Fruit fly (Drosophila melanogaster) whole organism, prepupa: ENCODE data around the gene CG15373.

Source experiments
- CG10631 ChIP-seq: fragments of 200-800 bp; sonication (Bioruptor generic); optimal IDR thresholded peaks from 2 replicates; lab custom pipeline; 2016; ENCODE audit warnings: missing biosample characterization, missing genetic modification characterization
- CG10669 ChIP-seq: fragments of 200-800 bp; sonication (Bioruptor generic); optimal IDR thresholded peaks from 3 replicates; lab custom pipeline; 2018; ENCODE audit warnings: missing biosample characterization, mild to moderate bottlenecking, missing genetic modification characterization, moderate library complexity
- CG11294 ChIP-seq: fragments of 200-800 bp; sonication (Bioruptor generic); IDR thresholded peaks from 2 replicates; pipeline ENCODE4 v1.3.6; 2022; ENCODE audit warnings: missing biosample characterization, missing genetic modification characterization
- CG15336 ChIP-seq: fragments of 200-800 bp; sonication (Bioruptor generic); IDR thresholded peaks from 2 replicates; pipeline ENCODE4 v1.3.6; 2022; ENCODE audit warnings: missing biosample characterization, missing genetic modification characterization
- CG1621 ChIP-seq: fragments of 200-800 bp; sonication (Bioruptor generic); optimal IDR thresholded peaks from 3 replicates; lab custom pipeline; 2018; ENCODE audit warnings: missing biosample characterization, mild to moderate bottlenecking, missing genetic modification characterization
- CG3032 ChIP-seq: fragments of 200-800 bp; optimal IDR thresholded peaks from 2 replicates; lab custom pipeline; 2019; ENCODE audit warnings: missing biosample characterization, mild to moderate bottlenecking, missing genetic modification characterization, moderate library complexity
- CG31627 ChIP-seq: fragments of 200-800 bp; sonication (Bioruptor generic); optimal IDR thresholded peaks from 3 replicates; lab custom pipeline; 2016; ENCODE audit warnings: missing biosample characterization, missing genetic modification characterization
- CG34406 ChIP-seq: fragments of 200-800 bp; sonication (Bioruptor generic); optimal IDR thresholded peaks from 3 replicates; lab custom pipeline; 2016; ENCODE audit warnings: missing biosample characterization, missing genetic modification characterization
- CG3919 ChIP-seq: fragments of 200-800 bp; sonication (Bioruptor generic); optimal IDR thresholded peaks from 3 replicates; lab custom pipeline; 2016; ENCODE audit warnings: missing biosample characterization, missing genetic modification characterization
- CG4318 ChIP-seq: fragments of 200-800 bp; sonication (Bioruptor generic); optimal IDR thresholded peaks from 3 replicates; lab custom pipeline; 2017; ENCODE audit warnings: missing biosample characterization, mild to moderate bottlenecking, missing genetic modification characterization
- CG6163 ChIP-seq: fragments of 200-800 bp; sonication (Bioruptor generic); IDR thresholded peaks from 3 replicates; pipeline ENCODE4 v1.3.6; 2022; ENCODE audit warnings: missing biosample characterization, missing genetic modification characterization
- CG6276 ChIP-seq: fragments of 200-800 bp; sonication (Bioruptor generic); optimal IDR thresholded peaks from 2 replicates; lab custom pipeline; 2017; ENCODE audit warnings: missing biosample characterization, mild to moderate bottlenecking, missing genetic modification characterization
- CG6792 ChIP-seq: fragments of 200-800 bp; sonication (Bioruptor generic); optimal IDR thresholded peaks from 3 replicates; lab custom pipeline; 2016; ENCODE audit warnings: missing biosample characterization, missing genetic modification characterization
- CG6854 ChIP-seq: fragments of 200-800 bp; sonication (Bioruptor generic); optimal IDR thresholded peaks from 2 replicates; lab custom pipeline; 2017; ENCODE audit warnings: missing biosample characterization, mild to moderate bottlenecking, missing genetic modification characterization
- CG8319 ChIP-seq: fragments of 200-800 bp; sonication (Bioruptor generic); optimal IDR thresholded peaks from 3 replicates; lab custom pipeline; 2016; ENCODE audit warnings: missing biosample characterization, missing genetic modification characterization
- CG8632 ChIP-seq: fragments of 200-800 bp; sonication (Bioruptor generic); optimal IDR thresholded peaks from 3 replicates; lab custom pipeline; 2016; ENCODE audit warnings: missing biosample characterization, missing genetic modification characterization
- CG9139 ChIP-seq: fragments of 200-800 bp; sonication (Bioruptor generic); optimal IDR thresholded peaks from 3 replicates; lab custom pipeline; 2017; ENCODE audit warnings: missing biosample characterization, mild to moderate bottlenecking, missing genetic modification characterization
- Eip75B ChIP-seq: fragments of 200-800 bp; sonication (Bioruptor generic); optimal IDR thresholded peaks from 3 replicates; lab custom pipeline; 2016; ENCODE audit warnings: missing biosample characterization, missing genetic modification characterization
- Eip78C ChIP-seq: fragments of 200-800 bp; sonication (Bioruptor generic); peaks from one replicate; lab custom pipeline; 2016; ENCODE audit warnings: missing biosample characterization, missing genetic modification characterization
- Ets21C ChIP-seq: fragments of 200-800 bp; sonication (Bioruptor generic); optimal IDR thresholded peaks from 3 replicates; lab custom pipeline; 2016; ENCODE audit warnings: missing biosample characterization, missing genetic modification characterization
- Ets96B ChIP-seq: fragments of 200-800 bp; optimal IDR thresholded peaks from 2 replicates; lab custom pipeline; 2019; ENCODE audit warnings: missing biosample characterization, mild to moderate bottlenecking, missing genetic modification characterization, moderate library complexity
- Gug ChIP-seq: fragments of 200-800 bp; sonication (Bioruptor generic); IDR thresholded peaks from 2 replicates; pipeline ENCODE4 v1.3.6; 2022; ENCODE audit warnings: missing biosample characterization, missing genetic modification characterization
- Hr38 ChIP-seq: sonication (Bioruptor generic); optimal IDR thresholded peaks from 2 replicates; lab custom pipeline; 2016; ENCODE audit warnings: missing biosample characterization, missing genetic modification characterization
- Hr39 ChIP-seq: fragments of 200-800 bp; sonication (Bioruptor generic); optimal IDR thresholded peaks from 2 replicates; lab custom pipeline; 2016; ENCODE audit warnings: missing biosample characterization, missing genetic modification characterization
- OdsH ChIP-seq: fragments of 200-800 bp; sonication (Bioruptor generic); optimal IDR thresholded peaks from 3 replicates; lab custom pipeline; 2016; ENCODE audit warnings: missing biosample characterization, missing genetic modification characterization
- Smox ChIP-seq: fragments of 200-800 bp; sonication (Bioruptor generic); optimal IDR thresholded peaks from 3 replicates; lab custom pipeline; 2016; ENCODE audit warnings: missing biosample characterization, missing genetic modification characterization
- Sox102F ChIP-seq: fragments of 200-800 bp; sonication (Bioruptor generic); optimal IDR thresholded peaks from 2 replicates; lab custom pipeline; 2016; ENCODE audit warnings: missing biosample characterization, mild to moderate bottlenecking, missing genetic modification characterization
- achi ChIP-seq: fragments of 200-800 bp; sonication (Bioruptor generic); optimal IDR thresholded peaks from 3 replicates; lab custom pipeline; 2016; ENCODE audit warnings: missing biosample characterization, missing genetic modification characterization
- acj6 ChIP-seq: fragments of 200-800 bp; sonication (Bioruptor generic); optimal IDR thresholded peaks from 3 replicates; lab custom pipeline; 2016; ENCODE audit warnings: missing biosample characterization, missing genetic modification characterization
- cyc ChIP-seq: fragments of 200-800 bp; sonication (Bioruptor generic); optimal IDR thresholded peaks from 3 replicates; lab custom pipeline; 2016; ENCODE audit warnings: missing biosample characterization, missing genetic modification characterization
- dac ChIP-seq: fragments of 200-800 bp; sonication (Bioruptor generic); optimal IDR thresholded peaks from 2 replicates; lab custom pipeline; 2017; ENCODE audit warnings: missing biosample characterization, mild to moderate bottlenecking, missing genetic modification characterization
- dsx ChIP-seq: fragments of 200-800 bp; optimal IDR thresholded peaks from 3 replicates; lab custom pipeline; 2019; ENCODE audit warnings: missing biosample characterization, mild to moderate bottlenecking, missing genetic modification characterization, moderate library complexity; ENCODE audit not compliant: poor library complexity, severe bottlenecking
- esn ChIP-seq: fragments of 200-800 bp; sonication (Bioruptor generic); optimal IDR thresholded peaks from 2 replicates; lab custom pipeline; 2016; ENCODE audit warnings: missing biosample characterization, mild to moderate bottlenecking, missing genetic modification characterization, moderate library complexity
- fd59A ChIP-seq: fragments of 200-800 bp; sonication (Bioruptor generic); optimal IDR thresholded peaks from 2 replicates; lab custom pipeline; 2017; ENCODE audit warnings: missing biosample characterization, mild to moderate bottlenecking, missing genetic modification characterization, missing genetic modification reagents
- fd85E ChIP-seq: fragments of 200-800 bp; sonication (Bioruptor generic); optimal IDR thresholded peaks from 3 replicates; lab custom pipeline; 2016; ENCODE audit warnings: missing biosample characterization, missing genetic modification characterization
- fkh ChIP-seq: fragments of 200-800 bp; sonication (Bioruptor generic); optimal IDR thresholded peaks from 3 replicates; lab custom pipeline; 2017; ENCODE audit warnings: missing biosample characterization, mild to moderate bottlenecking, missing genetic modification characterization, moderate library complexity
- lz ChIP-seq: fragments of 200-800 bp; sonication (Bioruptor generic); optimal IDR thresholded peaks from 3 replicates; lab custom pipeline; 2016; ENCODE audit warnings: missing biosample characterization, missing genetic modification characterization
- net ChIP-seq: fragments of 200-800 bp; sonication (Bioruptor generic); optimal IDR thresholded peaks from 3 replicates; lab custom pipeline; 2016; ENCODE audit warnings: missing biosample characterization, missing genetic modification characterization
- salr ChIP-seq, 2 experiments: fragments of 200-800 bp; sonication (Bioruptor generic); optimal IDR thresholded peaks; 3 replicates each; lab custom pipeline; 2016 to 2018; ENCODE audit warnings: missing biosample characterization in 2 of 2, missing genetic modification characterization in 2 of 2, mild to moderate bottlenecking in 1 of 2
- svp ChIP-seq: fragments of 200-800 bp; sonication (Bioruptor generic); peaks from one replicate; lab custom pipeline; 2016; ENCODE audit warnings: missing biosample characterization, missing genetic modification characterization
- topi ChIP-seq: fragments of 200-800 bp; sonication (Bioruptor generic); optimal IDR thresholded peaks from 3 replicates; lab custom pipeline; 2016; ENCODE audit warnings: missing biosample characterization, missing genetic modification characterization
- vri ChIP-seq: fragments of 200-800 bp; sonication (Bioruptor generic); optimal IDR thresholded peaks from 3 replicates; lab custom pipeline; 2016; ENCODE audit warnings: missing biosample characterization, mild to moderate bottlenecking, missing genetic modification characterization

CG15373 gene

DNA sequence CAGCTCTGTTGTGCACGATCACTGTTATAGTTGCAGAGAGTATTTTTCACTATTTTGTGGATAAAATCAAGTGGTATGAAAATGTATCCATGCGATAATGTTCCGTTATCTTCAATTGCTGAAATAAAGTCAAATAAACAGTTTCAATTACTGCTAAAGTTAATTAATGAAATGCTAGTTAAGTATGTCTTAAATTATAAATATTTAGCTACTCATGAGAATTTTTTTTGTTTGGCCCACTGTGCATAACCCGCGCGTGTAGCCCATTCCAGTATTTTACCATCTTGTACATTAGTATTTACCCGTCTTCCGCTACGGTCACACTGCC, 41.6 kb downstream of the CG15373 start, which contains the start of gene Ada3 (continued):
- TF ChIP-seq Ets96B (tag; lab: Kevin White, UChicago) (peak; percentile 75), fd59A (GFP tag; lab: Kevin White, UChicago) (peak; percentile 66), CG8632 (GFP tag; lab: Kevin White, UChicago) (peak; percentile 57), achi (GFP tag; lab: Kevin White, UChicago) (peak; percentile 78), CG3919 (GFP tag; lab: Kevin White, UChicago) (peak; percentile 78), CG31627 (GFP tag; lab: Kevin White, UChicago) (peak; percentile 85), Hr38 (GFP tag; lab: Kevin White, UChicago) (no peak), Ets21C (peak; percentile 80), Eip78C (GFP tag; lab: Kevin White, UChicago) (peak; percentile 92), esn (GFP tag; lab: Kevin White, UChicago) (peak; percentile 82), fd85E (GFP tag; lab: Kevin White, UChicago) (peak; percentile 55), CG11294 (GFP tag; lab: Robert Waterston, UW) (peak; percentile 55; the same call in 1 of the 2 replicates), CG10669 (peak; percentile 74), CG9139 (GFP tag; lab: Kevin White, UChicago) (peak; percentile 49), CG6854 (no peak), OdsH (peak; percentile 81), CG1621 (tag; lab: Kevin White, UChicago) (peak; percentile 54), net (peak; percentile 56), CG8319 (GFP tag; lab: Kevin White, UChicago) (peak; percentile 64), CG6276 (GFP tag; lab: Kevin White, UChicago) (no peak), dsx (peak; percentile 46), Sox102F (peak; percentile 65), Hr39 (GFP tag; lab: Kevin White, UChicago) (peak; percentile 83), CG10631 (GFP tag; lab: Kevin White, UChicago) (peak; percentile 83), acj6 (GFP tag; lab: Kevin White, UChicago) (peak; percentile 79), Gug (0 out of 2 replicates have a peak, but pooled peaks have one; percentile 38), CG4318 (GFP tag; lab: Kevin White, UChicago) (peak; percentile 64), CG6163 (GFP tag; lab: Robert Waterston, UW) (peak; percentile 74), Eip75B (GFP tag; lab: Kevin White, UChicago) (peak; percentile 80), cyc (peak; percentile 84), dac (GFP tag; lab: Kevin White, UChicago) (peak; percentile 63), lz (GFP tag; lab: Kevin White, UChicago) (peak; percentile 85), CG15336 (GFP tag; lab: Robert Waterston, UW) (no peak), CG34406 (GFP tag; lab: Kevin White, UChicago) (peak; percentile 69), Smox (GFP tag; lab: Kevin White, UChicago) (peak; percentile 82), svp (peak; percentile 89), salr (GFP tag; optimal IDR thresholded peaks at IDR 0.05; lab: Kevin White, UChicago) (peak; percentile 47 to 55), topi (GFP tag; lab: Kevin White, UChicago) (peak; percentile 78)
- TF ChIP-seq, all 60 proteins: peak for 56

DNA sequence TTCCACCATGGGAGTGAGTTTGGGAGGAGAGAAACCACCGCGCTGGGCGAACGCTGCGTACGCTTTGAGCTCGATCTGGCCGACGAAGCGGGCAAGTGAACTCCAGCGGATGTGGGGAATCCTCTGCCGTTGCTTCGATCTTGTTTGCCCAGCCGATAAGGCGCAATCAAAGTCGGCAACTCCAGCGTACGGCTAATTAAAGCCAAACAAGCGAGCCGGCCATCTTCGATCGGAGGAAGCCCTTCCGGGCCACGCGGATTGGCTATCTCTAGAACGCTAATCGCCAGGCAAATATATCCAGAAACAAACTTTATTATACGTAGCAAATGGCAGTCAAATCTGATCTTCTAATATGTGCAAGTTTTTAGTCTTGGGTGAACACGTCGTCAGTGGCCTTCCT, 44.6 kb downstream of the CG15373 start, which contains the start of gene CG7536:
TSS of gene CG7536 (minus strand) at position 101 of the 400 bp plus-strand sequence.
- TF ChIP-seq CG11294 (GFP tag; lab: Robert Waterston, UW) (no peak), CG15336 (GFP tag; lab: Robert Waterston, UW) (no peak), OdsH (no peak), esn (GFP tag; lab: Kevin White, UChicago) (no peak)
- TF ChIP-seq, all 60 proteins: peak for 0

DNA sequence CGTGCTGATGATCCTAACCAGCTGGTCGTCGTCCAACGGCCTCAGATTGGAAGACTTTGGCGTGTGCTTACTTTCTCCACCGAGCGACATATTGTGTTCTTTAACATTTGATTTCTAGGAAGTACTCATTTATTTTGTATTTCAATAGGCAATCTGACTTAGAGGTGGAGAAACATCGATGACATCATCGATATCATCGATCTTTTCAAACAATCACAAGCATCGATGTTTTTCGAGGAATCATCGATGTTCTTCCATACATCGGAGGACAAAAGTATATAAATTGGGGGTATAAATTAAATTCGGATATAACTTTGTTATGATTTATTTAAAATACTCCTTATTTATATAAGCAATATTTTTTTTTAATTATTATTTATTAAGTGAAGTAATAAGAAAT, 46.5 kb downstream of the CG15373 start, which contains the start of gene Swt1:
TSS of gene Swt1 (minus strand) at position 177 of the 400 bp plus-strand sequence.
- TF ChIP-seq CG6163 (GFP tag; lab: Robert Waterston, UW): no peak
- no peak for TF ChIP-seq Gug
- no peak for TF ChIP-seq Eip78C (GFP tag; lab: Kevin White, UChicago)
- no peak for TF ChIP-seq topi (GFP tag; lab: Kevin White, UChicago)
- no peak for TF ChIP-seq CG15336 (GFP tag; lab: Robert Waterston, UW)
- no peak for TF ChIP-seq svp
- TF ChIP-seq CG8632 (GFP tag; lab: Kevin White, UChicago): no peak
- TF ChIP-seq CG11294 (GFP tag; lab: Robert Waterston, UW): no peak
- no peak for TF ChIP-seq CG3032
- TF ChIP-seq fkh (GFP tag; lab: Kevin White, UChicago): no peak
- no peak for TF ChIP-seq vri (GFP tag; lab: Kevin White, UChicago)
- TF ChIP-seq Hr38 (GFP tag; lab: Kevin White, UChicago): no peak
- TF ChIP-seq CG6792: no peak
- no peak for TF ChIP-seq CG10631 (GFP tag; lab: Kevin White, UChicago)
- TF ChIP-seq, all 60 proteins: peak for 0
